Fruit fly (Drosophila melanogaster) whole organism, embryonic: ENCODE results near the gene MRG15.

Experiments
- ATbp ChIP-seq: fragments of 200-800 bp; sonication (Bioruptor generic); optimal IDR thresholded peaks from 2 replicates; lab custom pipeline; 2017; ENCODE audit warnings: missing biosample characterization, mild to moderate bottlenecking, missing genetic modification characterization, missing genetic modification reagents
- B-H2 ChIP-seq: fragments of 200-800 bp; sonication (Bioruptor generic); optimal IDR thresholded peaks from 2 replicates; lab custom pipeline; 2018; ENCODE audit warnings: missing biosample characterization, mild to moderate bottlenecking, missing genetic modification characterization
- BEAF-32 ChIP-seq: fragments of 200-800 bp; sonication (Bioruptor generic); optimal IDR thresholded peaks from 3 replicates; lab custom pipeline; 2017; ENCODE audit warnings: missing biosample characterization, missing genetic modification characterization, mild to moderate bottlenecking, moderate library complexity, missing genetic modification reagents
- Bgb ChIP-seq: fragments of 200-800 bp; sonication (Bioruptor generic); IDR thresholded peaks from 2 replicates; pipeline ENCODE4 v1.3.6; 2022; ENCODE audit warnings: missing biosample characterization, missing genetic modification characterization; ENCODE audit not compliant: partially characterized antibody
- CG10147 ChIP-seq: fragments of 200-800 bp; sonication (Bioruptor generic); optimal IDR thresholded peaks from 2 replicates; lab custom pipeline; 2019; ENCODE audit warnings: missing biosample characterization, mild to moderate bottlenecking, missing genetic modification characterization, moderate library complexity
- CG1024 ChIP-seq: fragments of 200-800 bp; sonication (Bioruptor generic); IDR thresholded peaks from 2 replicates; pipeline ENCODE4 v1.3.6; 2022; ENCODE audit warnings: missing biosample characterization, missing genetic modification characterization
- CG10274 ChIP-seq: fragments of 200-800 bp; sonication (Bioruptor generic); optimal IDR thresholded peaks from 3 replicates; lab custom pipeline; 2017; ENCODE audit warnings: missing biosample characterization, mild to moderate bottlenecking, missing genetic modification characterization
- CG10462 ChIP-seq: fragments of 200-800 bp; sonication (Bioruptor generic); optimal IDR thresholded peaks from 2 replicates; lab custom pipeline; 2016; ENCODE audit warnings: missing biosample characterization, missing genetic modification characterization
- CG10543 ChIP-seq: fragments of 200-800 bp; sonication (Bioruptor generic); optimal IDR thresholded peaks from 3 replicates; lab custom pipeline; 2017; ENCODE audit warnings: missing biosample characterization, mild to moderate bottlenecking, missing genetic modification characterization, moderate library complexity
- CG11695 ChIP-seq: fragments of 200-800 bp; sonication (Bioruptor generic); IDR thresholded peaks from 3 replicates; pipeline ENCODE4 v1.3.6; 2022; ENCODE audit warnings: missing biosample characterization, missing genetic modification characterization
- CG13296 ChIP-seq: fragments of 200-800 bp; sonication (Bioruptor generic); optimal IDR thresholded peaks from 3 replicates; lab custom pipeline; 2018; ENCODE audit warnings: missing biosample characterization, mild to moderate bottlenecking, missing genetic modification characterization
- CG14050 ChIP-seq: fragments of 200-800 bp; sonication (Bioruptor generic); IDR thresholded peaks from 3 replicates; pipeline ENCODE4 v1.3.6; 2022; ENCODE audit warnings: missing biosample characterization, missing genetic modification characterization
- CG15011 ChIP-seq: fragments of 200-800 bp; sonication (Bioruptor generic); optimal IDR thresholded peaks from 3 replicates; lab custom pipeline; 2018; ENCODE audit warnings: missing biosample characterization, mild to moderate bottlenecking, missing genetic modification characterization
- CG16779 ChIP-seq: fragments of 200-800 bp; sonication (Bioruptor generic); IDR thresholded peaks from 2 replicates; pipeline ENCODE4 v1.3.6; 2022; ENCODE audit warnings: missing biosample characterization, missing genetic modification characterization
- CG17612 ChIP-seq: fragments of 200-800 bp; sonication (Bioruptor generic); IDR thresholded peaks from 2 replicates; pipeline ENCODE4 v1.3.6; 2022; ENCODE audit warnings: missing biosample characterization, missing genetic modification characterization
- CG18599 ChIP-seq: fragments of 200-800 bp; sonication (Bioruptor generic); optimal IDR thresholded peaks from 3 replicates; lab custom pipeline; 2017; ENCODE audit warnings: missing biosample characterization, missing genetic modification characterization, mild to moderate bottlenecking, moderate library complexity, missing genetic modification reagents
- CG2120 ChIP-seq: fragments of 200-800 bp; sonication (Bioruptor generic); optimal IDR thresholded peaks from 3 replicates; lab custom pipeline; 2016; ENCODE audit warnings: missing biosample characterization, missing genetic modification characterization
- CG2678 ChIP-seq: fragments of 200-800 bp; sonication (Bioruptor generic); optimal IDR thresholded peaks from 3 replicates; lab custom pipeline; 2019; ENCODE audit warnings: missing biosample characterization, mild to moderate bottlenecking, missing genetic modification characterization, moderate library complexity
- CG30020 ChIP-seq: fragments of 200-800 bp; optimal IDR thresholded peaks from 2 replicates; lab custom pipeline; 2019; ENCODE audit warnings: missing biosample characterization, mild to moderate bottlenecking, missing genetic modification characterization, moderate library complexity
- CG3281 ChIP-seq: fragments of 200-800 bp; sonication (Bioruptor generic); optimal IDR thresholded peaks from 3 replicates; lab custom pipeline; 2017; ENCODE audit warnings: missing biosample characterization, mild to moderate bottlenecking, missing genetic modification characterization
- CG3995 ChIP-seq: fragments of 200-800 bp; sonication (Bioruptor generic); optimal IDR thresholded peaks from 3 replicates; lab custom pipeline; 2016; ENCODE audit warnings: missing biosample characterization, missing genetic modification characterization
- CG6254 ChIP-seq: fragments of 200-800 bp; sonication (Bioruptor generic); optimal IDR thresholded peaks from 3 replicates; lab custom pipeline; 2017; ENCODE audit warnings: mild to moderate bottlenecking, missing biosample characterization, missing genetic modification reagents, missing genetic modification characterization
- Deaf1 ChIP-seq: fragments of 200-800 bp; optimal IDR thresholded peaks from 3 replicates; lab custom pipeline; 2019; ENCODE audit warnings: missing biosample characterization, mild to moderate bottlenecking, missing genetic modification characterization, moderate library complexity
- Ets65A ChIP-seq: fragments of 200-800 bp; sonication (Bioruptor generic); peaks from one replicate; lab custom pipeline; 2016; ENCODE audit warnings: missing biosample characterization, missing genetic modification characterization
- HHEX ChIP-seq: fragments of 200-800 bp; sonication (Bioruptor generic); optimal IDR thresholded peaks from 3 replicates; lab custom pipeline; 2017; ENCODE audit warnings: missing biosample characterization, mild to moderate bottlenecking, missing genetic modification characterization, missing genetic modification reagents
- Kr ChIP-seq: fragments of 200-800 bp; sonication (Bioruptor generic); optimal IDR thresholded peaks from 2 replicates; lab custom pipeline; 2017; ENCODE audit warnings: missing biosample characterization, mild to moderate bottlenecking, missing genetic modification characterization
- MBD-R2 ChIP-seq: fragments of 200-800 bp; sonication (Bioruptor generic); IDR thresholded peaks from 2 replicates; pipeline ENCODE4 v1.3.6; 2022; ENCODE audit warnings: missing biosample characterization, missing genetic modification characterization
- MTF-1 ChIP-seq: fragments of 200-800 bp; sonication (Bioruptor generic); optimal IDR thresholded peaks from 2 replicates; lab custom pipeline; 2018; ENCODE audit warnings: missing biosample characterization, mild to moderate bottlenecking, missing genetic modification characterization, borderline replicate concordance
- Nf-YB ChIP-seq: fragments of 200-800 bp; sonication (Bioruptor generic); optimal IDR thresholded peaks from 3 replicates; lab custom pipeline; 2019; ENCODE audit warnings: missing biosample characterization, mild to moderate bottlenecking, missing genetic modification characterization, moderate library complexity
- Opbp ChIP-seq: fragments of 200-800 bp; sonication (Bioruptor generic); IDR thresholded peaks from 3 replicates; pipeline ENCODE4 v1.3.6; 2022; ENCODE audit warnings: missing biosample characterization, missing genetic modification characterization; ENCODE audit not compliant: partially characterized antibody
- Optix ChIP-seq: fragments of 200-800 bp; sonication (Bioruptor generic); IDR thresholded peaks from 3 replicates; pipeline ENCODE4 v1.3.6; 2022; ENCODE audit warnings: missing biosample characterization, missing genetic modification characterization
- Sox100B ChIP-seq: fragments of 200-800 bp; sonication (Bioruptor generic); optimal IDR thresholded peaks from 3 replicates; lab custom pipeline; 2018; ENCODE audit warnings: missing biosample characterization, mild to moderate bottlenecking, missing genetic modification characterization
- ase ChIP-seq: fragments of 200-800 bp; sonication (Bioruptor generic); IDR thresholded peaks from 3 replicates; pipeline ENCODE4 v1.3.6; 2022; ENCODE audit warnings: missing biosample characterization, missing genetic modification characterization
- caup ChIP-seq: fragments of 200-800 bp; sonication (Bioruptor generic); optimal IDR thresholded peaks from 3 replicates; lab custom pipeline; 2017; ENCODE audit warnings: missing biosample characterization, mild to moderate bottlenecking, missing genetic modification characterization, moderate library complexity; ENCODE audit not compliant: severe bottlenecking
- ci ChIP-seq: fragments of 200-800 bp; sonication (Bioruptor generic); IDR thresholded peaks from 3 replicates; pipeline ENCODE4 v1.3.6; 2022; ENCODE audit warnings: missing biosample characterization, missing genetic modification characterization
- gsb ChIP-seq: fragments of 200-800 bp; sonication (Bioruptor generic); IDR thresholded peaks from 2 replicates; pipeline ENCODE4 v1.3.6; 2022; ENCODE audit warnings: missing biosample characterization, missing genetic modification characterization
- ind ChIP-seq: fragments of 200-800 bp; sonication (Bioruptor generic); optimal IDR thresholded peaks from 3 replicates; lab custom pipeline; 2016; ENCODE audit warnings: missing biosample characterization, missing genetic modification characterization
- jing ChIP-seq: fragments of 200-800 bp; sonication (Bioruptor generic); optimal IDR thresholded peaks from 2 replicates; lab custom pipeline; 2018; ENCODE audit warnings: missing biosample characterization, mild to moderate bottlenecking, missing genetic modification characterization
- ken ChIP-seq: fragments of 200-800 bp; sonication (Bioruptor generic); IDR thresholded peaks from 3 replicates; pipeline ENCODE4 v1.3.6; 2022; ENCODE audit warnings: missing biosample characterization, missing genetic modification characterization
- knrl ChIP-seq: fragments of 200-800 bp; sonication (Bioruptor generic); IDR thresholded peaks from 3 replicates; pipeline ENCODE4 v1.3.6; 2022; ENCODE audit warnings: missing biosample characterization, missing genetic modification characterization; ENCODE audit not compliant: partially characterized antibody
- lbe ChIP-seq: fragments of 200-800 bp; sonication (Bioruptor generic); optimal IDR thresholded peaks from 2 replicates; lab custom pipeline; 2016; ENCODE audit warnings: missing biosample characterization, mild to moderate bottlenecking, missing genetic modification characterization
- nom ChIP-seq: fragments of 200-800 bp; sonication (Bioruptor generic); optimal IDR thresholded peaks from 2 replicates; lab custom pipeline; 2017; ENCODE audit warnings: missing biosample characterization, missing genetic modification characterization, mild to moderate bottlenecking, moderate library complexity, missing genetic modification reagents
- rib ChIP-seq: fragments of 200-800 bp; sonication (Bioruptor generic); IDR thresholded peaks from 2 replicates; pipeline ENCODE4 v1.3.6; 2022; ENCODE audit warnings: missing biosample characterization, missing genetic modification characterization
- sd ChIP-seq: fragments of 200-800 bp; sonication (Bioruptor generic); optimal IDR thresholded peaks from 3 replicates; lab custom pipeline; 2018; ENCODE audit warnings: missing biosample characterization, mild to moderate bottlenecking, missing genetic modification characterization, moderate library complexity
- tin ChIP-seq: fragments of 200-800 bp; sonication (Bioruptor generic); optimal IDR thresholded peaks from 3 replicates; lab custom pipeline; 2016; ENCODE audit warnings: missing biosample characterization, missing genetic modification characterization
- tna ChIP-seq: fragments of 200-800 bp; sonication (Bioruptor generic); IDR thresholded peaks from 2 replicates; pipeline ENCODE4 v1.3.6; 2022; ENCODE audit warnings: missing biosample characterization, missing genetic modification characterization; ENCODE audit not compliant: partially characterized antibody
- tx ChIP-seq: fragments of 200-800 bp; sonication (Bioruptor generic); optimal IDR thresholded peaks from 2 replicates; lab custom pipeline; 2016; ENCODE audit warnings: missing biosample characterization, missing genetic modification characterization
- zen2 ChIP-seq: fragments of 200-800 bp; sonication (Bioruptor generic); IDR thresholded peaks from 3 replicates; pipeline ENCODE4 v1.3.6; 2022; ENCODE audit warnings: missing biosample characterization, missing genetic modification characterization; ENCODE audit not compliant: partially characterized antibody

MRG15 gene

dm6 chr3R:15291551-15292223, 13.8 kb upstream of the MRG15 start (continued):
- TF ChIP-seq CG16779 (GFP tag; lab: Robert Waterston, UW) (no peak), Optix (no peak), CG30020 (tag; lab: Kevin White, UChicago) (no peak), CG3995 (GFP tag; lab: Kevin White, UChicago) (no peak), BEAF-32 (GFP tag; lab: Kevin White, UChicago) (no peak), Ets65A (GFP tag; lab: Kevin White, UChicago) (no peak), CG10274 (GFP tag; lab: Kevin White, UChicago) (no peak), CG1024 (GFP tag; lab: Robert Waterston, UW) (no peak)
- TF ChIP-seq, all 482 proteins: peak for 32

DNA sequence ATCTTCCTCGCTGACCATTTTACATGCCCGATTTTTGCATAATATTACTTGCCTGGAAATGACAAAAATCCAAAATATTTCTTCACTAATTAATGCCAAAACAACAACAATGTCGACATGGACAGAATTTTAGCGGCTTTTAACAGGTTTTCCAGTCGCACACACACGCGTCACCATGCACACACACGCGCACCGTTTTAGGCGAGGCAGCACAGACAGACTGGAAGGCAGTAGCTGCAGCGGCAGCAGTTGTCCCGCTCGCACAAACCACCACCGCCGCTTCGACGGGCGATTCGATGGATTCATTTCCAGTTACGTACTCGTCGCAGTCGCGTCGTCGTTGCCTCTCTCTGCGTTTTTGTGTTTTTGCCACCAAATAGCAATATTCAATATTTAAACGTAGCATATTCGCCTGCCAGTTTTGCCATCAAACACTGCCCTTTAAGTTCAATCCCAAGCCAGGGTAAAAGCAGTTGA, 12.8 kb upstream of the MRG15 start, which contains the start of gene CG45218:
CG45218 (minus strand) TSS at position 158 of the 477 bp plus-strand sequence.
- TF ChIP-seq caup (GFP tag; lab: Kevin White, UChicago) (peak; percentile 2), ATbp (no peak), zen2 (GFP tag; lab: Robert Waterston, UW) (no peak), knrl (GFP tag; lab: Robert Waterston, UW) (no peak), tx (GFP tag; lab: Kevin White, UChicago) (no peak), CG13296 (no peak), MBD-R2 (no peak), HHEX (GFP tag; lab: Kevin White, UChicago) (no peak), Kr (GFP tag; lab: Kevin White, UChicago) (no peak), ind (GFP tag; lab: Kevin White, UChicago) (no peak), B-H2 (no peak), CG15011 (GFP tag; lab: Kevin White, UChicago) (no peak), ase (GFP tag; lab: Robert Waterston, UW) (no peak), nom (no peak), Sox100B (no peak), ci (GFP tag; lab: Robert Waterston, UW) (no peak), tin (GFP tag; lab: Kevin White, UChicago) (no peak), lbe (GFP tag; lab: Kevin White, UChicago) (no peak), CG14050 (GFP tag; lab: Robert Waterston, UW) (no peak), rib (GFP tag; lab: Robert Waterston, UW) (no peak), tna (GFP tag; lab: Robert Waterston, UW) (no peak), CG10147 (no peak), jing (GFP tag; lab: Kevin White, UChicago) (no peak), CG10462 (no peak), CG3281 (peak; percentile 4), CG11695 (GFP tag; lab: Robert Waterston, UW) (no peak), Bgb (no peak), Nf-YB (peak; percentile 23), gsb (GFP tag; lab: Robert Waterston, UW) (no peak), CG2120 (GFP tag; lab: Kevin White, UChicago) (no peak), MTF-1 (GFP tag; lab: Kevin White, UChicago) (peak; percentile 44), Opbp (GFP tag; lab: Robert Waterston, UW) (no peak), sd (peak; percentile 98), CG2678 (tag; lab: Kevin White, UChicago) (no peak), CG17612 (GFP tag; lab: Robert Waterston, UW) (no peak), CG10543 (peak; percentile 39), Deaf1 (tag; lab: Kevin White, UChicago) (peak; percentile 46), CG18599 (peak; percentile 54), CG6254 (peak; percentile 14), ken (no peak)
